Worm (Caenorhabditis elegans) whole organism, L4 larva: ENCODE results near the gene tin-10.

Source experiments
- D1046.2 ChIP-seq: fragments of 200-800 bp; sonication (Bioruptor generic); IDR thresholded peaks from 2 replicates; pipeline ENCODE4 v1.3.6; 2022; ENCODE audit warnings: missing genetic modification characterization, missing compliant biosample characterization
- F10B5.3 ChIP-seq: sonication (generic microtip); optimal IDR thresholded peaks from 2 replicates; lab custom pipeline; 2016; ENCODE audit warnings: mild to moderate bottlenecking, missing genetic modification characterization, missing compliant biosample characterization
- F37D6.2 ChIP-seq: sonication (generic microtip); optimal IDR thresholded peaks from 2 replicates; lab custom pipeline; 2016; ENCODE audit warnings: mild to moderate bottlenecking, missing genetic modification characterization, missing compliant biosample characterization
- R02D3.7 ChIP-seq: fragments of 150-350 bp; sonication (generic microtip); optimal IDR thresholded peaks from 3 replicates; lab custom pipeline; 2014; ENCODE audit warnings: missing biosample characterization, missing genetic modification characterization
- T20F7.1 ChIP-seq: fragments of 200-800 bp; sonication (Bioruptor generic); optimal IDR thresholded peaks from 2 replicates; lab custom pipeline; 2018; ENCODE audit warnings: mild to moderate bottlenecking, missing genetic modification characterization, missing compliant biosample characterization
- T26A8.4 ChIP-seq: fragments of 200-800 bp; sonication (Bioruptor generic); IDR thresholded peaks from 2 replicates; pipeline ENCODE4 v1.3.6; 2022; ENCODE audit warnings: missing genetic modification characterization, missing compliant biosample characterization
- aha-1 ChIP-seq: fragments of 150-350 bp; peaks from one replicate; lab custom pipeline; 2014; ENCODE audit warnings: missing biosample characterization, missing genetic modification characterization
- ama-1 ChIP-seq: fragments of 150-350 bp; optimal IDR thresholded peaks from 2 replicates; lab custom pipeline; 2014; ENCODE audit warnings: inconsistent platforms, mixed read lengths
- attf-4 ChIP-seq: sonication (generic microtip); optimal IDR thresholded peaks from 3 replicates; lab custom pipeline; 2017; ENCODE audit warnings: missing biosample characterization, missing genetic modification characterization
- ceh-32 ChIP-seq: sonication (generic microtip); optimal IDR thresholded peaks from 2 replicates; lab custom pipeline; 2016; ENCODE audit warnings: mild to moderate bottlenecking, missing genetic modification characterization, missing compliant biosample characterization; ENCODE audit not compliant: poor library complexity
- ceh-62 ChIP-seq: sonication (generic microtip); optimal IDR thresholded peaks from 2 replicates; lab custom pipeline; 2017; ENCODE audit warnings: missing biosample characterization, missing genetic modification characterization
- daf-16 ChIP-seq, 3 experiments: sonication (generic microtip); optimal IDR thresholded peaks; 2 replicates each; lab custom pipeline; 2016 to 2017; ENCODE audit warnings: missing genetic modification characterization in 3 of 3, missing genetic modification reagents in 3 of 3, mild to moderate bottlenecking in 2 of 3, missing compliant biosample characterization in 2 of 3, missing biosample characterization in 1 of 3, moderate library complexity in 1 of 3
- daf-8 ChIP-seq: fragments of 200-800 bp; sonication (Bioruptor generic); IDR thresholded peaks from 2 replicates; pipeline ENCODE4 v1.3.6; 2022; ENCODE audit warnings: missing genetic modification characterization, missing compliant biosample characterization
- dmd-9 ChIP-seq: fragments of 200-800 bp; sonication (Bioruptor generic); IDR thresholded peaks from 2 replicates; pipeline ENCODE4 v1.3.6; 2022; ENCODE audit warnings: missing genetic modification reagents, missing genetic modification characterization, missing compliant biosample characterization
- dpl-1 ChIP-seq: fragments of 150-350 bp; optimal IDR thresholded peaks from 2 replicates; lab custom pipeline; 2014; ENCODE audit warnings: missing biosample characterization, missing genetic modification reagents, missing genetic modification characterization
- duxl-1 ChIP-seq: sonication (generic microtip); optimal IDR thresholded peaks from 2 replicates; lab custom pipeline; 2016; ENCODE audit warnings: mild to moderate bottlenecking, missing genetic modification characterization, moderate library complexity, missing compliant biosample characterization; ENCODE audit not compliant: poor library complexity
- egl-43 ChIP-seq: fragments of 200-800 bp; sonication (Bioruptor generic); IDR thresholded peaks from 2 replicates; pipeline ENCODE4 v1.3.6; 2022; ENCODE audit warnings: missing genetic modification reagents, missing genetic modification characterization, missing compliant biosample characterization
- fos-1 ChIP-seq: fragments of 150-350 bp; optimal IDR thresholded peaks from 2 replicates; lab custom pipeline; 2014; ENCODE audit warnings: missing biosample characterization, missing genetic modification characterization
- hif-1 ChIP-seq, 2 experiments: sonication (generic microtip); optimal IDR thresholded peaks; 2 replicates each; lab custom pipeline; 2016 to 2017; ENCODE audit warnings: missing compliant biosample characterization in 2 of 2, missing genetic modification characterization in 2 of 2, missing genetic modification reagents in 2 of 2, missing genotype in 2 of 2, mild to moderate bottlenecking in 1 of 2
- jun-1 ChIP-seq: fragments of 150-350 bp; optimal IDR thresholded peaks from 2 replicates; lab custom pipeline; 2014; ENCODE audit warnings: missing biosample characterization, missing genetic modification reagents, missing genetic modification characterization
- lim-7 ChIP-seq: fragments of 200-800 bp; sonication (Bioruptor generic); IDR thresholded peaks from 2 replicates; pipeline ENCODE4 v1.3.6; 2022; ENCODE audit warnings: missing genetic modification characterization, missing compliant biosample characterization
- lin-29 ChIP-seq: fragments of 200-800 bp; sonication (Bioruptor generic); IDR thresholded peaks from 2 replicates; pipeline ENCODE4 v1.3.6; 2022; ENCODE audit warnings: missing genetic modification reagents, missing genetic modification characterization, missing compliant biosample characterization
- lin-38 ChIP-seq: fragments of 200-800 bp; sonication (Bioruptor generic); IDR thresholded peaks from 2 replicates; pipeline ENCODE4 v1.3.6; 2022; ENCODE audit warnings: missing genetic modification reagents, missing genetic modification characterization, missing compliant biosample characterization
- madf-9 ChIP-seq: fragments of 200-800 bp; sonication (Bioruptor generic); conservative IDR thresholded peaks from 2 replicates; pipeline ENCODE4 v1.3.6; 2022; ENCODE audit warnings: missing genetic modification reagents, missing genetic modification characterization, missing compliant biosample characterization
- mdl-1 ChIP-seq, 2 experiments: fragments of 150-350 bp in 1 of 2; sonication (generic microtip) in 1 of 2; optimal IDR thresholded peaks; 2 replicates each; lab custom pipeline; 2014 to 2017; ENCODE audit warnings: missing biosample characterization in 2 of 2, missing genetic modification characterization in 2 of 2
- nhr-10 ChIP-seq: fragments of 150-350 bp; optimal IDR thresholded peaks from 2 replicates; lab custom pipeline; 2014; ENCODE audit warnings: missing biosample characterization, missing genetic modification characterization
- nhr-102 ChIP-seq: sonication (generic microtip); optimal IDR thresholded peaks from 2 replicates; lab custom pipeline; 2016; ENCODE audit warnings: mild to moderate bottlenecking, missing genetic modification characterization, moderate library complexity, missing compliant biosample characterization
- nhr-28 ChIP-seq: fragments of 150-350 bp; optimal IDR thresholded peaks from 2 replicates; lab custom pipeline; 2014; ENCODE audit warnings: missing biosample characterization, missing genetic modification characterization
- nhr-48 ChIP-seq: sonication (generic microtip); optimal IDR thresholded peaks from 2 replicates; lab custom pipeline; 2016; ENCODE audit warnings: mild to moderate bottlenecking, missing genetic modification characterization, missing compliant biosample characterization
- nhr-76 ChIP-seq: fragments of 150-350 bp; optimal IDR thresholded peaks from 2 replicates; lab custom pipeline; 2014; ENCODE audit warnings: missing biosample characterization, missing genetic modification characterization
- nhr-77 ChIP-seq: fragments of 150-350 bp; optimal IDR thresholded peaks from 2 replicates; lab custom pipeline; 2014; ENCODE audit warnings: missing biosample characterization, missing genetic modification characterization
- pha-4 ChIP-seq, 2 experiments: fragments of 150-350 bp in 1 of 2; fragments of 200-800 bp in 1 of 2; sonication (Bioruptor generic) in 1 of 2; IDR thresholded peaks in 1 of 2; optimal IDR thresholded peaks in 1 of 2; 2 replicates each; pipeline versions ENCODE4 v1.3.6 to Lab custom; 2014 to 2022; ENCODE audit warnings: missing genetic modification characterization in 2 of 2, missing genetic modification reagents in 2 of 2, missing biosample characterization in 1 of 2, missing compliant biosample characterization in 1 of 2
- saeg-2 ChIP-seq: fragments of 200-800 bp; sonication (Bioruptor generic); IDR thresholded peaks from 2 replicates; pipeline ENCODE4 v1.3.6; 2022; ENCODE audit warnings: missing genetic modification reagents, missing genetic modification characterization, missing compliant biosample characterization
- skn-1 ChIP-seq: fragments of 150-350 bp; optimal IDR thresholded peaks from 2 replicates; lab custom pipeline; 2014; ENCODE audit warnings: missing biosample characterization, missing genetic modification characterization
- snpc-1.2 ChIP-seq: fragments of 200-800 bp; sonication (Bioruptor generic); IDR thresholded peaks from 2 replicates; pipeline ENCODE4 v1.3.6; 2022; ENCODE audit warnings: missing genetic modification reagents, missing genetic modification characterization, missing compliant biosample characterization
- snpc-4 ChIP-seq: fragments of 150-350 bp; optimal IDR thresholded peaks from 2 replicates; lab custom pipeline; 2014; ENCODE audit warnings: missing biosample characterization, missing genetic modification characterization
- spr-1 ChIP-seq: sonication (generic microtip); optimal IDR thresholded peaks from 2 replicates; lab custom pipeline; 2016; ENCODE audit warnings: mild to moderate bottlenecking, missing genetic modification characterization, missing compliant biosample characterization
- spr-3 ChIP-seq: fragments of 200-800 bp; sonication (Bioruptor generic); optimal IDR thresholded peaks from 2 replicates; lab custom pipeline; 2018; ENCODE audit warnings: mild to moderate bottlenecking, missing genetic modification characterization, missing compliant biosample characterization
- tag-97 ChIP-seq: fragments of 200-800 bp; sonication (Bioruptor generic); IDR thresholded peaks from 2 replicates; pipeline ENCODE4 v1.3.6; 2022; ENCODE audit warnings: missing genetic modification characterization, missing compliant biosample characterization
- unc-130 ChIP-seq: sonication (generic microtip); optimal IDR thresholded peaks from 2 replicates; lab custom pipeline; 2016; ENCODE audit warnings: missing genetic modification reagents, missing genetic modification characterization, missing compliant biosample characterization
- unc-39 ChIP-seq: sonication (generic microtip); optimal IDR thresholded peaks from 2 replicates; lab custom pipeline; 2017; ENCODE audit warnings: missing biosample characterization, missing genetic modification characterization
- unc-62 ChIP-seq, 3 experiments: fragments of 150-350 bp in 1 of 3; sonication (generic microtip); optimal IDR thresholded peaks in 2 of 3; peaks in 1 of 3; 1 replicate in 1 of 3; 2 replicates in 2 of 3; lab custom pipeline; 2014 to 2017; ENCODE audit warnings: missing biosample characterization in 3 of 3, missing genetic modification characterization in 3 of 3, missing genetic modification reagents in 3 of 3, missing genotype in 1 of 3
- zfp-3 ChIP-seq: fragments of 200-800 bp; sonication (Bioruptor generic); conservative IDR thresholded peaks from 2 replicates; pipeline ENCODE4 v1.3.6; 2022; ENCODE audit warnings: missing genetic modification reagents, missing genetic modification characterization, missing compliant biosample characterization
- zip-11 ChIP-seq: fragments of 200-800 bp; sonication (Bioruptor generic); IDR thresholded peaks from 2 replicates; pipeline ENCODE4 v1.3.6; 2022; ENCODE audit warnings: missing genetic modification characterization, missing compliant biosample characterization
- ztf-11 ChIP-seq: fragments of 150-350 bp; optimal IDR thresholded peaks from 2 replicates; lab custom pipeline; 2014; ENCODE audit warnings: missing biosample characterization, missing genetic modification characterization
- ztf-7 ChIP-seq: fragments of 150-350 bp; optimal IDR thresholded peaks from 2 replicates; lab custom pipeline; 2014; ENCODE audit warnings: missing biosample characterization, missing genetic modification characterization

tin-10 gene

ce11 chrIII:11496496-11496895, 6.2 kb downstream of the tin-10 start, which contains the start of gene Y66D12A.24 (continued):
- TF ChIP-seq D1046.2 (GFP tag; lab: Robert Waterston, UW) (no peak), ztf-7 (tag; lab: Kevin White, UChicago) (no peak), nhr-28 (peak; percentile 78), daf-16 (GFP tag; optimal IDR thresholded peaks at IDR 0.05; lab: Kevin White, UChicago) (no peak), daf-16 (tag; optimal IDR thresholded peaks at IDR 0.05; lab: Kevin White, UChicago) (no peak), mdl-1 (tag; optimal IDR thresholded peaks at IDR 0.05; lab: Kevin White, UChicago) (peak in 1 of 2 experiments; percentile 29), duxl-1 (tag; lab: Kevin White, UChicago) (no peak), skn-1 (tag; lab: Kevin White, UChicago) (no peak), lim-7 (GFP tag; lab: Robert Waterston, UW) (no peak), dpl-1 (peak; percentile 10), nhr-77 (tag; lab: Kevin White, UChicago) (peak; percentile 5), ceh-62 (tag; lab: Kevin White, UChicago) (no peak), unc-39 (no peak), nhr-48 (tag; lab: Kevin White, UChicago) (no peak), spr-3 (GFP tag; lab: Kevin White, UChicago) (no peak), jun-1 (tag; lab: Kevin White, UChicago) (no peak), nhr-76 (tag; lab: Kevin White, UChicago) (no peak), zfp-3 (GFP tag; lab: Robert Waterston, UW) (no peak), ceh-32 (tag; lab: Kevin White, UChicago) (no peak), unc-62 (GFP tag; optimal IDR thresholded peaks at IDR 0.05 in 1 of 2; lab: Kevin White, UChicago) (no peak), unc-62 (tag; optimal IDR thresholded peaks at IDR 0.05; lab: Kevin White, UChicago) (no peak), snpc-4 (no peak), R02D3.7 (tag; lab: Kevin White, UChicago) (no peak), egl-43 (GFP tag; lab: Robert Waterston, UW) (no peak), lin-29 (GFP tag; lab: Robert Waterston, UW) (no peak), T26A8.4 (GFP tag; lab: Robert Waterston, UW) (no peak), saeg-2 (GFP tag; lab: Robert Waterston, UW) (no peak), fos-1 (tag; lab: Kevin White, UChicago) (no peak), F37D6.2 (tag; lab: Kevin White, UChicago) (no peak), pha-4 (GFP tag; IDR thresholded peaks at IDR 0.05; lab: Robert Waterston, UW) (0 out of 2 replicates have a peak, but pooled peaks have one; percentile 41), pha-4 (tag; optimal IDR thresholded peaks at IDR 0.05; lab: Kevin White, UChicago) (no peak), tag-97 (GFP tag; lab: Robert Waterston, UW) (no peak), nhr-102 (no peak)

- peak; percentile 90 for TF ChIP-seq aha-1 (tag; lab: Kevin White, UChicago)
- no peak for TF ChIP-seq skn-1 (tag; lab: Kevin White, UChicago)
- TF ChIP-seq egl-43 (GFP tag; lab: Robert Waterston, UW), result no peak
- TF ChIP-seq snpc-1.2 (GFP tag; lab: Robert Waterston, UW), result no peak
Measured at ce11 chrIII:11492489-11492888, 10.2 kb downstream of the tin-10 start.

ce11 chrIII:11490221-11490620, 12.4 kb downstream of the tin-10 start:
- TF ChIP-seq unc-62 (GFP tag; optimal IDR thresholded peaks at IDR 0.05 in 1 of 2; lab: Kevin White, UChicago) (peak in 1 of 2 experiments; percentile 40), unc-62 (tag; optimal IDR thresholded peaks at IDR 0.05; lab: Kevin White, UChicago) (no peak), ceh-32 (tag; lab: Kevin White, UChicago) (no peak), T20F7.1 (GFP tag; lab: Kevin White, UChicago) (no peak)

- no peak for TF ChIP-seq ztf-11
- no peak for TF ChIP-seq tag-97 (GFP tag; lab: Robert Waterston, UW)
- no peak for TF ChIP-seq daf-8
- TF ChIP-seq spr-1 (tag; lab: Kevin White, UChicago), result no peak
- no peak for TF ChIP-seq F10B5.3
- no peak for TF ChIP-seq dmd-9 (GFP tag; lab: Robert Waterston, UW)
- no peak for TF ChIP-seq lin-38 (GFP tag; lab: Robert Waterston, UW)
- TF ChIP-seq madf-9, result no peak
- TF ChIP-seq hif-1 (tag; optimal IDR thresholded peaks at IDR 0.05; lab: Kevin White, UChicago), result no peak
- no peak for TF ChIP-seq zip-11 (GFP tag; lab: Robert Waterston, UW)
- TF ChIP-seq unc-130, result no peak
- TF ChIP-seq attf-4 (tag; lab: Kevin White, UChicago), result no peak
- no peak for TF ChIP-seq aha-1 (tag; lab: Kevin White, UChicago)
- no peak for TF ChIP-seq ama-1
- TF ChIP-seq nhr-102, result no peak
- no peak for TF ChIP-seq nhr-10 (tag; lab: Kevin White, UChicago)
Measured at ce11 chrIII:11489601-11490000, 13.1 kb downstream of the tin-10 start.
